Worm (Caenorhabditis elegans) whole organism, midembryonic: ENCODE results near the gene ZC266.1.

Experiments used
- T22C8.4 ChIP-seq: fragments of 200-800 bp; sonication (Bioruptor generic); IDR thresholded peaks from 2 replicates; pipeline ENCODE4 v1.3.6; 2022; ENCODE audit warnings: missing genetic modification characterization, missing compliant biosample characterization
- cog-1 ChIP-seq: sonication (generic microtip); optimal IDR thresholded peaks from 2 replicates; lab custom pipeline; 2016; ENCODE audit warnings: missing genetic modification characterization, missing compliant biosample characterization
- flt-1 ChIP-seq: fragments of 200-800 bp; sonication (Bioruptor generic); IDR thresholded peaks from 2 replicates; pipeline ENCODE4 v1.3.6; 2022; ENCODE audit warnings: missing genetic modification characterization, missing compliant biosample characterization
- klf-2 ChIP-seq: fragments of 200-800 bp; sonication (Bioruptor generic); conservative IDR thresholded peaks from 2 replicates; pipeline ENCODE4 v1.3.6; 2022; ENCODE audit warnings: missing genetic modification reagents, missing genetic modification characterization, missing compliant biosample characterization
- med-1 ChIP-seq: sonication (generic microtip); optimal IDR thresholded peaks from 2 replicates; lab custom pipeline; 2017; ENCODE audit warnings: missing genetic modification characterization, mild to moderate bottlenecking, missing compliant biosample characterization, antibody characterized with exemption, missing genetic modification reagents; ENCODE audit not compliant: insufficient read depth
- ref-1 ChIP-seq: fragments of 200-800 bp; sonication (Bioruptor generic); conservative IDR thresholded peaks from 2 replicates; pipeline ENCODE4 v1.3.6; 2022; ENCODE audit warnings: missing genetic modification reagents, missing genetic modification characterization, missing compliant biosample characterization
- tab-1 ChIP-seq: fragments of 200-800 bp; sonication (Bioruptor generic); IDR thresholded peaks from 2 replicates; pipeline ENCODE4 v1.3.6; 2022; ENCODE audit warnings: missing genetic modification characterization, missing compliant biosample characterization
- ztf-23 ChIP-seq: fragments of 200-800 bp; sonication (Bioruptor generic); IDR thresholded peaks from 2 replicates; pipeline ENCODE4 v1.3.6; 2022; ENCODE audit warnings: missing genetic modification reagents, missing genetic modification characterization, missing compliant biosample characterization
- ztf-29 ChIP-seq: fragments of 200-800 bp; sonication (Bioruptor generic); IDR thresholded peaks from 2 replicates; pipeline ENCODE4 v1.3.6; 2022; ENCODE audit warnings: missing genetic modification reagents, missing genetic modification characterization, missing compliant biosample characterization

ZC266.1 gene

DNA sequence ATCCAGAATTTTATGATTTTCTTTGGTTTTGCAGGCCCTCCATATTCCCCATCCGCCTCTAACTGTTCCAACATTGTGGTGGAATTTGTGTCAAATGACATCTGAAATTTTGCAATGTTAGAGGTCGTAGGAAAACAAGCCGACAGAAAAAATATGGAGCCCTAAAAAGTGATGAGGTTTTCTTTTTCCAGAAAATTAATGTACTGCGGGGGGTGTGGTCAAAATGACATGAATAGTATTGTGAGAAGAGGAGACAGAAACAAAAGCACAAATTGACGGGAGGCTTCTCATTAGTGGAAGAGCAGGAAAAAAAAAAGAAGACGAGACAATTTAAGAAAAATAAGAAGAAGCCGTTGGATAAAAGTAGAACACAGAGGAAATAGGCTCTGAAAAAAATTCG, at the start of gene ZC266.1:
TSS of gene ZC266.1 (minus strand) at position 101 of the 400 bp plus-strand sequence.
- no peak for TF ChIP-seq flt-1
- TF ChIP-seq ztf-29 (GFP tag; lab: Robert Waterston, UW): no peak
- no peak for TF ChIP-seq med-1 (GFP tag; lab: Kevin White, UChicago)
- no peak for TF ChIP-seq klf-2 (GFP tag; lab: Robert Waterston, UW)
- no peak for TF ChIP-seq cog-1 (tag; lab: Kevin White, UChicago)

DNA sequence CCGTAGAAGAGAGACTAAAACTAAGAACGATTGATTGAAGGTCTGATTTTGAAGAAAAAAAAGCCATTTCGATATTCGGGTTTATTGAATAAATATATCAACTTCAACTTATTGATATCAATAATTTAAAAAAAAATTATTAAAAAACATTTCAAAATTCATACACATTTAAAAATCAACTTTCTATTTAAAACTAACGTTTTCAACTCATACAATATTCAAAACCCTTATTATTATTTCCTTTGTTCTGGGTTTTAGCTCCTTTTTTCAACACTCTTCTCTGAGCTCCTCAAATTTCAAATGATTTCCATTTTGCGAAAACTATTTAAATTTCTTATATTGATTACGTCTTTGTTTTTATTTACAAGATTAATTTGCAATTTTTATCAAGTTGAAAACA, 45.2 kb upstream of the ZC266.1 start, which contains the start of gene C18G1.7:
TSS of gene C18G1.7 (plus strand) at position 301 of the 400 bp plus-strand sequence.
- no peak for TF ChIP-seq klf-2 (GFP tag; lab: Robert Waterston, UW)
- TF ChIP-seq ref-1 (GFP tag; lab: Robert Waterston, UW): no peak
- no peak for TF ChIP-seq T22C8.4
- TF ChIP-seq flt-1: no peak
- TF ChIP-seq ztf-29 (GFP tag; lab: Robert Waterston, UW): no peak
- no peak for TF ChIP-seq med-1 (GFP tag; lab: Kevin White, UChicago)

DNA sequence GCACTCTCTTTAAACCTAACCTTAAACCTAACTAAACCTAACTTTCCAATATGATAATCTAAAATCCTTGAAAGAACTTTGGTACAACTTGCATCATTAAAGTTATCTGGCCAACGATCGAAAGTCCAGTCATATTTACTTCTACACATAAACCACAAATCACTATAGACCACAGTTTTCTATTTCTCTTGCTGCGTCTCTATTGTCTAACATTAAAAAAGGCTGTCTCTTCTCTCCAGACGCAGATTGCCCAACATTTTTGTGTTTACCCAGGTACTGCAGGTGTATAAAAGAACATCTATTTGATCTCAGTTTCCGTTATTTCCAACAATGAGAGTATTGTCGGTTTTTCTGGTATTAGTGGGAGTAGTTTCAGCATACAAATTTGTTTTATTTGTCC, 42.1 kb upstream of the ZC266.1 start, which contains the start of gene ugt-61:
TSS of gene ugt-61 (plus strand) at position 233 of the 400 bp plus-strand sequence.
- TF ChIP-seq ztf-23 (no peak), klf-2 (GFP tag; lab: Robert Waterston, UW) (no peak), ztf-29 (GFP tag; lab: Robert Waterston, UW) (no peak), tab-1 (GFP tag; lab: Robert Waterston, UW) (no peak), flt-1 (no peak), ref-1 (GFP tag; lab: Robert Waterston, UW) (no peak), T22C8.4 (no peak), cog-1 (tag; lab: Kevin White, UChicago) (no peak), med-1 (GFP tag; lab: Kevin White, UChicago) (no peak)

DNA sequence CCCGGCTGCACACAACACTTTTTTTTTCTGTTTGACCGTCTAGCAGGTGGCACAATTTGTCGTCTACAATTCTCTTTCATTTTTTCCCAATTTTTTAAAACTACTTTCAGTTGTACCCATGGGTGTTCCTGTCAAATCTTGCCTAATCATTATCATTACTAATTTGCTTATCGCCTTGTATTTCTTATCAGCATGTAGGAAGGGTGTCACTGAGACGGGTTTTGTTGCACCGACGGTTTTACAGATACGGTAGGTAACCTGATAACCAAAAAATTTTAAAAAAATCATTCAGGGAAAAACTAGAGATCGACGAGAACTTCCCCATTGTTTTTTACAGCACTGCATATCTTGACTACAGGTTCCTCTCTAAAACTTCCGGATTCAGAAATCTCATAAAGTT, 37.6 kb upstream of the ZC266.1 start, which contains the start of gene F39G3.2:
TSS of gene F39G3.2 (plus strand) at position 105 of the 400 bp plus-strand sequence.
- TF ChIP-seq tab-1 (GFP tag; lab: Robert Waterston, UW): no peak
- TF ChIP-seq med-1 (GFP tag; lab: Kevin White, UChicago): no peak

DNA sequence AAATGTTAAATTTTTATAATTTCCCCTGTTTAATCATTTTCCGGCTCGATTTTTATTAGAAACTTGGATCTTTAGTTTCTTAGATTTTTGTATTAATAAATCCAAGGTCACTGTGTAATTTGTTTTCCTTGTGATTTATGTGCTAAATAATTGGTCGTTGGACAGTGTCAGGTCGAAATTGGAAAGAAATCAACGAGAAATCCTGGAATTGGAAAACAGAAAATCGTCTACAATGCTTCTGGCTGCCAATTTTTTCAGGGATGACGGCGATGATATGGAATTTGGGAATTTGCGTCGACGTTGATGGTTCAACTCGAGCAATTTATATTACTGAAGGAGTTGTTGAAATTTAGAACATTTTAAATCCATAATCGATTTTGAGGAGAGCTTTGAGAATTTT, 34.5 kb upstream of the ZC266.1 start:
- TF ChIP-seq klf-2 (GFP tag; lab: Robert Waterston, UW) (no peak), cog-1 (tag; lab: Kevin White, UChicago) (no peak), tab-1 (GFP tag; lab: Robert Waterston, UW) (no peak), ztf-23 (no peak), ztf-29 (GFP tag; lab: Robert Waterston, UW) (no peak), flt-1 (no peak), med-1 (GFP tag; lab: Kevin White, UChicago) (no peak), ref-1 (GFP tag; lab: Robert Waterston, UW) (no peak), T22C8.4 (no peak)

DNA sequence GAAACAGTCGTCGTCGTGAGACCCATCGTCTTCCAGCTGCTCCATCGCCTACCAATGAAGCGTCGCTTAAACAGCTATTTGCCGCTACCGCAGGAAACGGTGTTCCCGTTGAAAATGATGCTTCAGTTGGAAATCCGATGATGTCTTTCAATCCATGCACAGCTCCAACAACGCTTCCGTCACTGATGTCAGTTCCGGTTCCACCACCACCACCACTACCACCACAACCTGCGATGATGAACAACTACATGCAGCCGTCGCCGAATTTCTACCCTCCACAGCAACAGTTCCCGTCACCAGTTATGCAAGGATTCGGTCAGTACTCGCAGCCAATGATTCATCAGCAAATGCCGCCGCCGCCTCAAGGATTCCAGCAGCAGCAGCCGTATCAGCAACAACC, 33.9 kb upstream of the ZC266.1 start:
- TF ChIP-seq tab-1 (GFP tag; lab: Robert Waterston, UW) (no peak), cog-1 (tag; lab: Kevin White, UChicago) (no peak), flt-1 (no peak), ztf-23 (no peak), ref-1 (GFP tag; lab: Robert Waterston, UW) (no peak), ztf-29 (GFP tag; lab: Robert Waterston, UW) (no peak), klf-2 (GFP tag; lab: Robert Waterston, UW) (no peak), T22C8.4 (no peak), med-1 (GFP tag; lab: Kevin White, UChicago) (no peak)

DNA sequence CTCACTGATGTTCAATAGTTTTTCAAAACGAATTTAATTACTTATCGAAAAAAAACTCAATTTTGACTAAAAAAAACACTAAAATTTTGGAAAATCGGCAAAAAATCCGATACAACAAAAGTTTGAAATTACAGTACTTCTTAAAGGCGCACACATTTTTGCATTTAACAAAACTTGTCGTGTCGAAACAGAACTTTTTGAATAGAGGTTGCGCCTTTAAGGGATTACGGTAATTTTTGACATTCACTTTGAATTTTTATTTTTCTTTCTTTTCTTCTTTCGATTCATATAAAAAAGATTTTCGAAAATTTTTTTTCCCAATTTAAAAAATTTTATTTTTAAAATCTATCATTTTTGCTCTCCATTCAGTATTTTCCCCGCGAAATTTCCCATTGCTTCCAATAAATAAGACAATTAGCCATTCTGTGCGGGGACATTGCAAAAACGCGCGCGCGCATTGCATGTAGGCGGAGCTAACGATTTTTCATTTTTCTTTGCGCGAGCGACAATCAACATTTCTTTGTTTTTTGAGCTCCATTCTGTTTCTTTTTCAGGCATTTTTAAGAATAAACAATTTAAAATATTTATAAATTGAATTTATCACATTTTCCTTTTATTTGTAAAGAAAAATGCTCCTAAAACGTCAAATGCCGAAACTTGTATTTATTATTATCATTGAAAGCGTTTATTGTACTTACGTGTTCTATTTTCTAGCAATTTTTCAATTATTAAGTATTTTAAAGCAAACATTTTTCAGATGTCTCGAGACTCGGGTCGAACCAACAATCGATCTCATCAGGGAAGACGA, 31.3 kb upstream of the ZC266.1 start, which contains the start of gene F39G3.3:
TSS of gene F39G3.3 (plus strand) at position 758 of the 808 bp plus-strand sequence.
- TF ChIP-seq ztf-23: peak; percentile 91
- peak; percentile 81 for TF ChIP-seq klf-2 (GFP tag; lab: Robert Waterston, UW)
- peak; percentile 92 for TF ChIP-seq flt-1
- TF ChIP-seq ref-1 (GFP tag; lab: Robert Waterston, UW): peak; percentile 64; the same call in 1 of the 2 replicates
- TF ChIP-seq T22C8.4: peak; percentile 85
- peak; percentile 92 for TF ChIP-seq tab-1 (GFP tag; lab: Robert Waterston, UW)
- peak; percentile 81 for TF ChIP-seq cog-1 (tag; lab: Kevin White, UChicago)
- peak; percentile 77 for TF ChIP-seq ztf-29 (GFP tag; lab: Robert Waterston, UW)
- TF ChIP-seq med-1 (GFP tag; lab: Kevin White, UChicago): peak; percentile 96

DNA sequence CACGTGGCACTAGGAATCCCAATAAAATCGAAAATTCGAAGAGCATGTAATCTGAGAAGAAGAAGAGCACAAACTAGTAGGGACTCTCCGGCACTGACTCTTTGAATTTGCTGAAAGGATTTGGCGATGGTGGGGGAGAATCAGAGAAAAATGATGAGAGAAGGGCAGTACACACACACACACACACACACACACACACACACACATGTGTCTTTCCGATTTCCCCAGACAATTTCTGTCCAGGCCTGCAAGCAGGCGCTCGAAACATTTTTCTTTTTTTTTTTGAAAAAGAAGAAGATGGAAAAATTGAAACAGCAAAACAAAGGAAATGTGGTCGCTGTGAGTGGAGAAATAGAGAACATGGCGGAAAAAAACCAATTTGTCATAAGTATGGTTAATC, 30.0 kb upstream of the ZC266.1 start, which contains the start of gene tig-2:
TSS of gene tig-2 (minus strand) at position 87 of the 400 bp plus-strand sequence.
- TF ChIP-seq ztf-23 (no peak), cog-1 (tag; lab: Kevin White, UChicago) (no peak), med-1 (GFP tag; lab: Kevin White, UChicago) (no peak), T22C8.4 (no peak), klf-2 (GFP tag; lab: Robert Waterston, UW) (no peak), flt-1 (no peak), ztf-29 (GFP tag; lab: Robert Waterston, UW) (no peak), tab-1 (GFP tag; lab: Robert Waterston, UW) (no peak)

DNA sequence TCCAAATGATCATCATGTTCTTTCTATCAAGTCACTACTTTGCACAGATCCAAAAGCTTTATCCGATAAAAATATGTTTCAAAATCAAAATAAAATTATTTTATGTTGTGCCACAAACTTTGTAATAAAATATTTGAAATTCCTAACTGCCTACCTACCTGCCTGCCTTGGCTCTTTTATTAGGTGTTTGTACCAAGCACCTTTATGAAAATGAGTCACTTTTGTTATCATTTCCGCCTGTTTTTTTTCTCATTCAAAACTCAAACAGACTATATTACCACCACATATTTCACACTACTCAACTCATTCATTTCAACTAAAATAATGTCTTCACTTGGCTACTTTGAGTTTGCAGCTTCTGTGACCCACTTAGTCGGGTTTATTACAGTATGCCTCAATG, 24.4 kb upstream of the ZC266.1 start, which contains the start of gene F39G3.4:
TSS of gene F39G3.4 (plus strand) at position 301 of the 400 bp plus-strand sequence.
- no peak for TF ChIP-seq tab-1 (GFP tag; lab: Robert Waterston, UW)

DNA sequence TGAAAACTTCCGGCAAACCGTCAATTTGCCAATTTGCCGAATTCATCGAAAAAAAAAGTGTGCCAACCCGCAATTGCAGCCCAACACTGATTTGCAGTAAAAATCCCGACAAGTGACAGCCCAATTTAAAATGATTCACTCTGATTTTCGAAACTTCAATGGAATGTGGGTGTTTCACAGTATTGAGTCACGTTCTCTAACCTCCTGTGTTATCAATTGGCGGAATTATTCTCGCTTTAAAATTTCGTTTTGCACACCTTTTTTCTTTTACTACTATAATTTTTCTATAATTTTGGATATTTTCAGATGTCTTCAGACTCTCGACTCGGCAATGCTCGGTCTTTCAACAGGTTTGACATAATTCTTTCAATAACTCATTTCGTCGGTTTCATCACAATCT, 22.2 kb upstream of the ZC266.1 start, which contains the start of gene F39G3.5:
TSS of gene F39G3.5 (plus strand) at position 301 of the 400 bp plus-strand sequence.
- no peak for TF ChIP-seq T22C8.4
- TF ChIP-seq ref-1 (GFP tag; lab: Robert Waterston, UW): no peak
- no peak for TF ChIP-seq tab-1 (GFP tag; lab: Robert Waterston, UW)
- TF ChIP-seq ztf-23: no peak
